Fruit fly (Drosophila melanogaster): ENCODE data around the gene CG44303.

dm6 chrX:6638123-6638522, 49.1 kb downstream of the CG44303 start:
- TF ChIP-seq EcR (GFP tag; optimal IDR thresholded peaks at IDR 0.05), result no peak
- no peak for TF ChIP-seq fd96Ca (GFP tag; IDR thresholded peaks at IDR 0.05)
- no peak for TF ChIP-seq Pif1B (GFP tag; optimal IDR thresholded peaks at IDR 0.05)
- no peak for TF ChIP-seq Ets98B (GFP tag; IDR thresholded peaks at IDR 0.05)
- no peak for TF ChIP-seq CG9948 (tag; optimal IDR thresholded peaks at IDR 0.05)
- no peak for TF ChIP-seq gl (tag; optimal IDR thresholded peaks at IDR 0.05)
- no peak for TF ChIP-seq CG4496 (GFP tag; IDR thresholded peaks at IDR 0.05)
- TF ChIP-seq Pif1A (GFP tag; optimal IDR thresholded peaks at IDR 0.05), result no peak

All from whole organism, pupa.